Worm (Caenorhabditis elegans) whole organism, young adult: ENCODE measurements around the gene cTel54X.2.

ENCODE experiments used
- F49E8.2 ChIP-seq: sonication (generic microtip); optimal IDR thresholded peaks from 3 replicates; lab custom pipeline; 2017; ENCODE audit warnings: missing genetic modification characterization, mild to moderate bottlenecking, missing compliant biosample characterization, antibody characterized with exemption, moderate library complexity; ENCODE audit not compliant: insufficient read depth
- ZK185.1 ChIP-seq: sonication (generic microtip); optimal IDR thresholded peaks from 2 replicates; lab custom pipeline; 2016; ENCODE audit warnings: mild to moderate bottlenecking, missing genetic modification characterization, missing compliant biosample characterization; ENCODE audit not compliant: poor library complexity, severe bottlenecking
- ceh-58 ChIP-seq: fragments of 200-800 bp; sonication (Bioruptor generic); IDR thresholded peaks from 2 replicates; pipeline ENCODE4 v1.3.6; 2022; ENCODE audit warnings: missing genetic modification characterization, missing compliant biosample characterization
- egl-18 ChIP-seq: fragments of 200-800 bp; sonication (Bioruptor generic); IDR thresholded peaks from 2 replicates; pipeline ENCODE4 v1.3.6; 2022; ENCODE audit warnings: missing genetic modification reagents, missing genetic modification characterization, missing compliant biosample characterization
- repo-1 ChIP-seq: sonication (generic microtip); optimal IDR thresholded peaks from 2 replicates; lab custom pipeline; 2017; ENCODE audit warnings: mild to moderate bottlenecking, missing genetic modification characterization, missing compliant biosample characterization
- snpc-4 ChIP-seq, 5 experiments: fragments of 150-350 bp in 1 of 5; sonication (generic microtip) in 4 of 5; optimal IDR thresholded peaks; 2 replicates each; lab custom pipeline; 2014 to 2018; ENCODE audit warnings: missing genetic modification characterization in 5 of 5, missing biosample characterization in 3 of 5, antibody characterized with exemption in 2 of 5, mild to moderate bottlenecking in 2 of 5, missing compliant biosample characterization in 2 of 5, missing genotype in 2 of 5, moderate library complexity in 2 of 5, missing genetic modification reagents in 1 of 5
- ztf-22 ChIP-seq: fragments of 200-800 bp; sonication (Bioruptor generic); optimal IDR thresholded peaks from 2 replicates; lab custom pipeline; 2018; ENCODE audit warnings: mild to moderate bottlenecking, missing genetic modification characterization, moderate library complexity, missing compliant biosample characterization

ce11 chrIII:15224-15822 is 12.2 kb downstream of the cTel54X.2 start, which contains the start of gene H10E21.1:
- TF ChIP-seq ceh-58 (GFP tag; lab: Robert Waterston, UW) (no peak), snpc-4 (GFP tag; optimal IDR thresholded peaks at IDR 0.05; lab: Kevin White, UChicago) (no peak), snpc-4 (tag; optimal IDR thresholded peaks at IDR 0.05; lab: Kevin White, UChicago) (no peak), egl-18 (GFP tag; lab: Robert Waterston, UW) (no peak), repo-1 (tag; lab: Kevin White, UChicago) (no peak), ztf-22 (GFP tag; lab: Kevin White, UChicago) (no peak), ZK185.1 (tag; lab: Kevin White, UChicago) (no peak), F49E8.2 (tag; lab: Kevin White, UChicago) (no peak)
